Fruit fly (Drosophila melanogaster) whole organism, embryonic: ENCODE results near the gene Egfrap.
A peak's percentile ranks its signal among the peaks of the same experiment; 100 is the strongest.

ENCODE experiments used
- Bdp1 ChIP-seq: fragments of 200-800 bp; sonication (Bioruptor generic); optimal IDR thresholded peaks from 3 replicates; lab custom pipeline; 2016; ENCODE audit warnings: missing biosample characterization, missing genetic modification characterization
- Blimp-1 ChIP-seq: fragments of 200-800 bp; sonication (Bioruptor generic); optimal IDR thresholded peaks from 3 replicates; lab custom pipeline; 2018; ENCODE audit warnings: missing biosample characterization, missing genetic modification characterization, mild to moderate bottlenecking, moderate library complexity, missing genetic modification reagents
- CG10959 ChIP-seq: fragments of 200-800 bp; sonication (Bioruptor generic); IDR thresholded peaks from 2 replicates; pipeline ENCODE4 v1.3.6; 2022; ENCODE audit warnings: missing biosample characterization, missing genetic modification characterization
- CG11695 ChIP-seq: fragments of 200-800 bp; sonication (Bioruptor generic); IDR thresholded peaks from 3 replicates; pipeline ENCODE4 v1.3.6; 2022; ENCODE audit warnings: missing biosample characterization, missing genetic modification characterization
- CG12769 ChIP-seq: fragments of 200-800 bp; sonication (Bioruptor generic); optimal IDR thresholded peaks from 2 replicates; lab custom pipeline; 2019; ENCODE audit warnings: missing biosample characterization, mild to moderate bottlenecking, missing genetic modification characterization, moderate library complexity
- CG13424 ChIP-seq: fragments of 200-800 bp; sonication (Bioruptor generic); optimal IDR thresholded peaks from 2 replicates; lab custom pipeline; 2019; ENCODE audit warnings: missing biosample characterization, mild to moderate bottlenecking, missing genetic modification characterization, moderate library complexity
- CG15269 ChIP-seq: fragments of 200-800 bp; sonication (Bioruptor generic); optimal IDR thresholded peaks from 2 replicates; lab custom pipeline; 2018; ENCODE audit warnings: missing biosample characterization, mild to moderate bottlenecking, missing genetic modification characterization, moderate library complexity
- CG16813 ChIP-seq: fragments of 200-800 bp; sonication (Bioruptor generic); IDR thresholded peaks from 3 replicates; pipeline ENCODE4 v1.3.6; 2022; ENCODE audit warnings: missing biosample characterization, missing genetic modification characterization; ENCODE audit not compliant: partially characterized antibody
- CG17802 ChIP-seq: fragments of 200-800 bp; sonication (Bioruptor generic); optimal IDR thresholded peaks from 2 replicates; lab custom pipeline; 2018; ENCODE audit warnings: missing biosample characterization, mild to moderate bottlenecking, missing genetic modification characterization, moderate library complexity
- CG18262 ChIP-seq: fragments of 200-800 bp; optimal IDR thresholded peaks from 3 replicates; lab custom pipeline; 2019; ENCODE audit warnings: missing biosample characterization, mild to moderate bottlenecking, missing genetic modification characterization, moderate library complexity
- CG2116 ChIP-seq: fragments of 200-800 bp; sonication (Bioruptor generic); optimal IDR thresholded peaks from 3 replicates; lab custom pipeline; 2018; ENCODE audit warnings: missing biosample characterization, mild to moderate bottlenecking, missing genetic modification characterization
- CG3847 ChIP-seq: fragments of 200-800 bp; sonication (Bioruptor generic); IDR thresholded peaks from 2 replicates; pipeline ENCODE4 v1.3.6; 2022; ENCODE audit warnings: missing biosample characterization, missing genetic modification characterization
- CG8388 ChIP-seq: fragments of 200-800 bp; sonication (Bioruptor generic); optimal IDR thresholded peaks from 2 replicates; lab custom pipeline; 2019; ENCODE audit warnings: missing biosample characterization, mild to moderate bottlenecking, missing genetic modification characterization, moderate library complexity
- D19A ChIP-seq: fragments of 200-800 bp; optimal IDR thresholded peaks from 3 replicates; lab custom pipeline; 2019; ENCODE audit warnings: missing biosample characterization, mild to moderate bottlenecking, missing genetic modification characterization, moderate library complexity
- Dip2 ChIP-seq: fragments of 200-800 bp; sonication (Bioruptor generic); IDR thresholded peaks from 2 replicates; pipeline ENCODE4 v1.3.6; 2022; ENCODE audit warnings: missing biosample characterization, missing genetic modification characterization
- Dp ChIP-seq: fragments of 200-800 bp; sonication (Bioruptor generic); optimal IDR thresholded peaks from 2 replicates; lab custom pipeline; 2018; ENCODE audit warnings: missing biosample characterization, mild to moderate bottlenecking, missing genetic modification characterization, moderate library complexity
- Gsc ChIP-seq: fragments of 200-800 bp; sonication (Bioruptor generic); IDR thresholded peaks from 2 replicates; pipeline ENCODE4 v1.3.6; 2022; ENCODE audit warnings: missing biosample characterization, missing genetic modification characterization
- HLH4C ChIP-seq: fragments of 200-800 bp; sonication (Bioruptor generic); IDR thresholded peaks from 3 replicates; pipeline ENCODE4 v1.3.6; 2022; ENCODE audit warnings: missing biosample characterization, missing genetic modification characterization; ENCODE audit not compliant: partially characterized antibody
- Hsf ChIP-seq: fragments of 200-800 bp; sonication (Bioruptor generic); optimal IDR thresholded peaks from 3 replicates; lab custom pipeline; 2016; ENCODE audit warnings: missing biosample characterization, missing genetic modification characterization
- Nf-YB ChIP-seq: fragments of 200-800 bp; sonication (Bioruptor generic); optimal IDR thresholded peaks from 3 replicates; lab custom pipeline; 2019; ENCODE audit warnings: missing biosample characterization, mild to moderate bottlenecking, missing genetic modification characterization, moderate library complexity
- Rx ChIP-seq: fragments of 200-800 bp; sonication (Bioruptor generic); IDR thresholded peaks from 2 replicates; pipeline ENCODE4 v1.3.6; 2022; ENCODE audit warnings: missing biosample characterization, missing genetic modification characterization
- Sry-δ ChIP-seq: fragments of 200-800 bp; sonication (Bioruptor generic); optimal IDR thresholded peaks from 2 replicates; lab custom pipeline; 2016; ENCODE audit warnings: missing biosample characterization, missing genetic modification characterization
- bsh ChIP-seq, 2 experiments: fragments of 200-800 bp; sonication (Bioruptor generic); optimal IDR thresholded peaks; 2 replicates each; lab custom pipeline; 2017 to 2018; ENCODE audit warnings: mild to moderate bottlenecking in 2 of 2, missing biosample characterization in 2 of 2, missing genetic modification characterization in 2 of 2, moderate library complexity in 1 of 2
- caup ChIP-seq: fragments of 200-800 bp; sonication (Bioruptor generic); optimal IDR thresholded peaks from 3 replicates; lab custom pipeline; 2017; ENCODE audit warnings: missing biosample characterization, mild to moderate bottlenecking, missing genetic modification characterization, moderate library complexity; ENCODE audit not compliant: severe bottlenecking
- cg ChIP-seq: fragments of 200-800 bp; sonication (Bioruptor generic); optimal IDR thresholded peaks from 3 replicates; lab custom pipeline; 2019; ENCODE audit warnings: missing biosample characterization, mild to moderate bottlenecking, missing genetic modification characterization, moderate library complexity
- crc ChIP-seq: fragments of 200-800 bp; sonication (Bioruptor generic); optimal IDR thresholded peaks from 2 replicates; lab custom pipeline; 2016; ENCODE audit warnings: missing biosample characterization, missing genetic modification characterization
- dysf ChIP-seq: fragments of 200-800 bp; sonication (Bioruptor generic); IDR thresholded peaks from 3 replicates; pipeline ENCODE4 v1.3.6; 2022; ENCODE audit warnings: missing biosample characterization, missing genetic modification characterization
- exex ChIP-seq: fragments of 200-800 bp; sonication (Bioruptor generic); optimal IDR thresholded peaks from 4 replicates; lab custom pipeline; 2018; ENCODE audit warnings: missing biosample characterization, mild to moderate bottlenecking, missing genetic modification characterization, moderate library complexity
- hth ChIP-seq: fragments of >200 bp; optimal IDR thresholded peaks from 2 replicates; lab custom pipeline; 2017; ENCODE audit warnings: inconsistent platforms
- ken ChIP-seq: fragments of 200-800 bp; sonication (Bioruptor generic); IDR thresholded peaks from 3 replicates; pipeline ENCODE4 v1.3.6; 2022; ENCODE audit warnings: missing biosample characterization, missing genetic modification characterization
- lilli ChIP-seq: fragments of 200-800 bp; sonication (Bioruptor generic); optimal IDR thresholded peaks from 3 replicates; lab custom pipeline; 2016; ENCODE audit warnings: missing biosample characterization, missing genetic modification characterization
- nerfin-2 ChIP-seq: fragments of 200-800 bp; sonication (Bioruptor generic); IDR thresholded peaks from 2 replicates; pipeline ENCODE4 v1.3.6; 2022; ENCODE audit warnings: missing biosample characterization, missing genetic modification characterization; ENCODE audit not compliant: partially characterized antibody
- nmo ChIP-seq: fragments of 200-800 bp; sonication (Bioruptor generic); optimal IDR thresholded peaks from 2 replicates; lab custom pipeline; 2018; ENCODE audit warnings: missing biosample characterization, mild to moderate bottlenecking, missing genetic modification characterization, moderate library complexity
- nom ChIP-seq: fragments of 200-800 bp; sonication (Bioruptor generic); optimal IDR thresholded peaks from 2 replicates; lab custom pipeline; 2017; ENCODE audit warnings: missing biosample characterization, missing genetic modification characterization, mild to moderate bottlenecking, moderate library complexity, missing genetic modification reagents
- pfk ChIP-seq: fragments of 200-800 bp; sonication (Bioruptor generic); optimal IDR thresholded peaks from 2 replicates; lab custom pipeline; 2018; ENCODE audit warnings: missing biosample characterization, mild to moderate bottlenecking, missing genetic modification characterization, moderate library complexity
- repo ChIP-seq: fragments of 200-800 bp; sonication (Bioruptor generic); optimal IDR thresholded peaks from 2 replicates; lab custom pipeline; 2016; ENCODE audit warnings: missing biosample characterization, missing genetic modification characterization
- sens ChIP-seq: fragments of 200-800 bp; sonication (Bioruptor generic); peaks from one replicate; lab custom pipeline; 2016; ENCODE audit warnings: missing biosample characterization, missing genetic modification characterization
- seq ChIP-seq: fragments of 200-800 bp; sonication (Bioruptor generic); IDR thresholded peaks from 2 replicates; pipeline ENCODE4 v1.3.6; 2022; ENCODE audit warnings: missing biosample characterization, missing genetic modification characterization
- shn ChIP-seq: fragments of 200-800 bp; sonication (Bioruptor generic); optimal IDR thresholded peaks from 3 replicates; lab custom pipeline; 2016; ENCODE audit warnings: missing biosample characterization, missing genetic modification characterization
- toy ChIP-seq: fragments of 200-800 bp; sonication (Bioruptor generic); IDR thresholded peaks from 2 replicates; pipeline ENCODE4 v1.3.6; 2022; ENCODE audit warnings: missing biosample characterization, missing genetic modification characterization
- trh ChIP-seq: fragments of 200-800 bp; sonication (Bioruptor generic); optimal IDR thresholded peaks from 2 replicates; lab custom pipeline; 2016; ENCODE audit warnings: missing biosample characterization, missing genetic modification characterization
- unc-4 ChIP-seq: fragments of 200-800 bp; sonication (Bioruptor generic); IDR thresholded peaks from 2 replicates; pipeline ENCODE4 v1.3.6; 2022; ENCODE audit warnings: missing biosample characterization, missing genetic modification characterization; ENCODE audit not compliant: partially characterized antibody
- vvl ChIP-seq: fragments of 200-800 bp; sonication (Bioruptor generic); IDR thresholded peaks from 2 replicates; pipeline ENCODE4 v1.3.6; 2022; ENCODE audit warnings: missing biosample characterization, missing genetic modification characterization
- zfh1 ChIP-seq: fragments of 200-800 bp; sonication (Bioruptor generic); IDR thresholded peaks from 3 replicates; pipeline ENCODE4 v1.3.6; 2022; ENCODE audit warnings: missing biosample characterization, missing genetic modification characterization

Gene Egfrap

DNA sequence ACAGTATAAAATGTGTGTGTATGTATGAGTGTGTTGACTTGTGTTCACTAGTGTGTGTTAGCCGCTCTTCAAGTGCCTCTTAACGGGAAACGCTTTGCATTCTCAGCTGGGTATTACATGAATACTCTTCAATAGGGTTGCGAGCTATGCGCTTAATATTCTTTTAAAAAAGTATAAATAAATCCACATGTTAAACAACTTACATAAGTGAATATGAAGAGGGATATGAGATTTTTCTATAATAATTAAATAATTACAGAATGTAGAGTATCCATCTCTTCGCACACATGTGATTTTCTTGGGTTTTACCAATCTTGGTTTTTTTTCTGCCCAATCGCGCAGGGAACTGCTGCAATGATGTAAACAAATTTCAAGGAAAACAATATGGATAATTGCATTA lies 4.9 kb downstream of the Egfrap start (continued):
- TF ChIP-seq CG11695 (GFP tag; lab: Robert Waterston, UW) (no peak), CG12769 (no peak), nerfin-2 (no peak), repo (no peak), exex (tag; lab: Kevin White, UChicago) (no peak), nom (GFP tag; lab: Kevin White, UChicago) (no peak), sens (GFP tag; lab: Kevin White, UChicago) (peak; percentile 49), toy (GFP tag; lab: Robert Waterston, UW) (no peak), unc-4 (GFP tag; lab: Robert Waterston, UW) (no peak), CG2116 (no peak), CG16813 (no peak), shn (GFP tag; lab: Kevin White, UChicago) (no peak), Sry-δ (GFP tag; lab: Kevin White, UChicago) (no peak), trh (GFP tag; lab: Kevin White, UChicago) (no peak), zfh1 (GFP tag; lab: Robert Waterston, UW) (0 out of 3 replicates have a peak, but pooled peaks have one; percentile 16), CG15269 (tag; lab: Kevin White, UChicago) (no peak), D19A (tag; lab: Kevin White, UChicago) (peak; percentile 79), ken (GFP tag; lab: Robert Waterston, UW) (no peak), Gsc (GFP tag; lab: Robert Waterston, UW) (no peak), Blimp-1 (GFP tag; lab: Kevin White, UChicago) (peak; percentile 17), HLH4C (GFP tag; lab: Robert Waterston, UW) (no peak), CG18262 (tag; lab: Kevin White, UChicago) (peak; percentile 5), Bdp1 (GFP tag; lab: Kevin White, UChicago) (no peak), lilli (GFP tag; lab: Kevin White, UChicago) (no peak), hth (lab: Kevin White, UChicago) (no peak), caup (GFP tag; lab: Kevin White, UChicago) (no peak), Dip2 (GFP tag; lab: Robert Waterston, UW) (no peak), dysf (GFP tag; lab: Robert Waterston, UW) (no peak), vvl (GFP tag; lab: Robert Waterston, UW) (peak; percentile 16; the same call in 1 of the 2 replicates), Nf-YB (GFP tag; lab: Kevin White, UChicago) (no peak)

- no peak for TF ChIP-seq Hsf (GFP tag; lab: Kevin White, UChicago)
- no peak for TF ChIP-seq pfk (GFP tag; lab: Kevin White, UChicago)
- TF ChIP-seq CG13424 (tag; lab: Kevin White, UChicago): no peak
- no peak for TF ChIP-seq cg (GFP tag; lab: Kevin White, UChicago)
- no peak for TF ChIP-seq Rx (GFP tag; lab: Robert Waterston, UW)
- TF ChIP-seq seq: no peak
- peak in 1 of 2 experiments; percentile 66 for TF ChIP-seq bsh (GFP tag; optimal IDR thresholded peaks at IDR 0.05; lab: Kevin White, UChicago)
- no peak for TF ChIP-seq crc (GFP tag; lab: Kevin White, UChicago)
- TF ChIP-seq CG3847 (GFP tag; lab: Robert Waterston, UW): no peak
- no peak for TF ChIP-seq Dp (GFP tag; lab: Kevin White, UChicago)
- TF ChIP-seq nmo: no peak
- no peak for TF ChIP-seq CG10959 (GFP tag; lab: Robert Waterston, UW)
- peak; percentile 89 for TF ChIP-seq nom (GFP tag; lab: Kevin White, UChicago)
- no peak for TF ChIP-seq CG8388 (GFP tag; lab: Kevin White, UChicago)
- TF ChIP-seq CG17802 (tag; lab: Kevin White, UChicago): no peak
These were observed 7.0 kb downstream of the Egfrap start for dm6 chr3L:5943348-5943904.
